Worm (Caenorhabditis elegans) whole organism, L4/young adult: ENCODE data around the gene bcl-11.

Source experiments
- W03F9.2 ChIP-seq: fragments of 150-350 bp; optimal IDR thresholded peaks from 2 replicates; lab custom pipeline; 2014; ENCODE audit warnings: missing biosample characterization, missing genetic modification characterization
- dao-5 ChIP-seq: sonication (generic microtip); optimal IDR thresholded peaks from 2 replicates; lab custom pipeline; 2016; ENCODE audit warnings: missing genotype, missing genetic modification characterization, moderate library complexity, missing compliant biosample characterization
- him-1 ChIP-seq: sonication (generic microtip); optimal IDR thresholded peaks from 2 replicates; lab custom pipeline; 2016; ENCODE audit warnings: missing genotype, missing genetic modification reagents, missing genetic modification characterization, missing compliant biosample characterization

Gene bcl-11

DNA sequence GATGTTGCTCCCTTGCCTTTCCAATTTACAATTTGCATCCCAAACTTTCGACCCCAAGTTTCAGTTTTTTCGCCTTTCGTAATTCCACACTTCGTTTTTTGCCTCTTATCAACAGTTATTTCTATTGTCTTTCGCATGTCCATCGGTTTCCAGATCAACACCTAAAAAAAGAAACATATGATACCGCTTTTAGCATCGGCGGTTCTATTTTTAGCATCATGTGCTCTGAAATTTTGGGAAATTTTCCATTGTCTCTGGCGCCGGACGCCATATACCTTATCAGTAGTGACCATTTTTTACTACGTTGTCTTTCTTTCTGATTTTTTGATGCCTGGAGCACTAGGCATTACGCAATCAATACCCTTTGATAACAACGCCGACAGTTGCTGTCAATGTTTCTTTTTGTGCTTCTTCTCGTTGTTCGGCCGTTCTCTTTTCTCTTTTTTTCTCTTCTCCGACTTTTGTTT, at the start of gene bcl-11:
Gene bcl-11, plus strand, starts transcription at position 51 of the 467 bp plus-strand sequence.
- TF ChIP-seq him-1 (tag; lab: Kevin White, UChicago) (no peak), W03F9.2 (tag; lab: Kevin White, UChicago) (no peak)

DNA sequence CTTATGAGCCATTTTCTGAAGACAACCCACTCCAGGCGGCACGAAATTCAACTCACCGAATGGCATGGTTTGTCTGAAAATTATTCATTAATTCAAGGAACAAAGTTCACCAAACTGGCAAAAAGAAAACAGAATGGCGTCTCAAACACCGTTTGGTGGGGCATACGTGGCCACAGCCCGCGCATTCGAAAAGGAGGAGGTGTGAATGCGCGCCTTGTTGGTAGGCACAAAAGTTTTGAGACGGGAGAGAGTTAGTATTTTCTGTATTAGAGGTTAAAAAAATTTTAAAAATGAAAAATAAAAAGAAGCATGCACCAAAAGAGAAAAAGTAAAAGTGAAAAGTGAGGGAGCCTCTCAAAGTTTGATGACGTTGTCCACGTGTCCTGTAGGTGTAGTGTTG, 43.9 kb upstream of the bcl-11 start:
- no peak for TF ChIP-seq W03F9.2 (tag; lab: Kevin White, UChicago)
- TF ChIP-seq him-1 (tag; lab: Kevin White, UChicago): no peak
- no peak for TF ChIP-seq dao-5 (tag; lab: Kevin White, UChicago)

ce11 chrV:6316632-6317031, 39.2 kb upstream of the bcl-11 start, which contains the start of gene cest-24:
TSS of gene cest-24 (plus strand) at chrV:6316932.
- TF ChIP-seq W03F9.2 (tag; lab: Kevin White, UChicago) (no peak), him-1 (tag; lab: Kevin White, UChicago) (no peak)

DNA sequence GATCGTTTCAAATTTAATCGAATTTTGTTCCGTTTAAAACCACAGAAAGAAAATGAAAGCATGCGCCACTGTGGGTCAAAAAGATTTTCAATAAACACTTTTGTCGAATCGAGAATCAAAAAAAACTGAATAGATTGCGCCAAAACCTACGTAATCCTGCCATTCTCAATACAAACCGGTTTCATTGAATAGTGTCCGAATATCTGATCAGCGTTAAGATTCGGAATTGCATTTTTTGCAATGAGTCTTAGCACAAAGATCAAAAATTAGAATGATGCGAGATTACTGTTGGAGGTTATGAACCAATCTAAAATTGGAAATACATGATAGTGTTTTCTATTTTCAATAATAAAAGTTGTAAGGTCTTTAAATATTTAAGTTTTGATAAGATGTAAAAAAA, 37.9 kb upstream of the bcl-11 start:
- TF ChIP-seq W03F9.2 (tag; lab: Kevin White, UChicago): no peak
- no peak for TF ChIP-seq him-1 (tag; lab: Kevin White, UChicago)
- no peak for TF ChIP-seq dao-5 (tag; lab: Kevin White, UChicago)

- TF ChIP-seq him-1 (tag; lab: Kevin White, UChicago) (no peak), dao-5 (tag; lab: Kevin White, UChicago) (no peak), W03F9.2 (tag; lab: Kevin White, UChicago) (no peak)
These were observed 36.5 kb upstream of the bcl-11 start for ce11 chrV:6319358-6319757.

DNA sequence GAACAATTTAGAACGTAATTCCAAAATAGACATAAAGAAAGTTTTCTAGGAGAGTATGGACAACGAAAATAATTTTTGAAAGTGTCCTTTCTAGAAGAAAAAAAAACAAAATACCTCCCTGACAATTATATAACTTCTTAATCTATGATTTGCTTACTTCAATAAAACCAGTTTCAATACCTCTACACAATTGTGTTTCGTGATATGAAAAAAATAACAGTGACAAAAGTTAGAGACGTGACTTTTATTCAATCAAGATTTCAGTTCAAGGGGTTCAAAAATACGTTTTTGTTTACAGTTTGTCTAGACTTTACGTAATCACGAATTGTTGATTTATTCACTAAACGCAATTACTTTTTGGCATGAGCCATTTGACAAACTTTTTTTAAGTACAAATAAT, 34.5 kb upstream of the bcl-11 start:
- TF ChIP-seq W03F9.2 (tag; lab: Kevin White, UChicago): no peak

DNA sequence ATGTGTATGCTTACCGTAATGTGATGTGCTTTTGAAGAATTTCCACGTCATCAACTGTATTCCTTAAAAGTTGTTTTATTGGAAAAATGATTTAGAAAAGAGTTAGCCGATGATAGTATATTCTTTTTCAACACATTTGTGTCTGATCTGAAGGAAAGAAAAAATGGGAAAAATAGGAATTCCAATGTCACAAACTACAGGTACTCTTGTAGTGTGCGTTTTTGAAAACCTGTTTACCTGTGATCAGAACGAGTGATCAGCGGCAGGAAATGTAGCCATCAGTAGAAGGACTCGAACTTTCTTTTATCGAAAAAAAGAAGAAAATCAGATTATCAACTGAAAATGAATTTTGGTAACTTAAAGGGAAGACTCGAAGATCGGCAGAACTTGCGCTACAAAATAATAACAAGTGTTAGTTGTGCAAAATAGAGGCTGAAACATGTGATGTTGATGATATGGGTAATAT, 34.1 kb upstream of the bcl-11 start, which contains the start of gene T28C12.15:
Gene T28C12.15, minus strand, starts transcription at position 51 of the 466 bp plus-strand sequence.
- TF ChIP-seq him-1 (tag; lab: Kevin White, UChicago): no peak
- no peak for TF ChIP-seq dao-5 (tag; lab: Kevin White, UChicago)
- no peak for TF ChIP-seq W03F9.2 (tag; lab: Kevin White, UChicago)

- no peak for TF ChIP-seq him-1 (tag; lab: Kevin White, UChicago)
- TF ChIP-seq dao-5 (tag; lab: Kevin White, UChicago): no peak
- no peak for TF ChIP-seq W03F9.2 (tag; lab: Kevin White, UChicago)
These were observed 33.0 kb upstream of the bcl-11 start for ce11 chrV:6322749-6323367.

DNA sequence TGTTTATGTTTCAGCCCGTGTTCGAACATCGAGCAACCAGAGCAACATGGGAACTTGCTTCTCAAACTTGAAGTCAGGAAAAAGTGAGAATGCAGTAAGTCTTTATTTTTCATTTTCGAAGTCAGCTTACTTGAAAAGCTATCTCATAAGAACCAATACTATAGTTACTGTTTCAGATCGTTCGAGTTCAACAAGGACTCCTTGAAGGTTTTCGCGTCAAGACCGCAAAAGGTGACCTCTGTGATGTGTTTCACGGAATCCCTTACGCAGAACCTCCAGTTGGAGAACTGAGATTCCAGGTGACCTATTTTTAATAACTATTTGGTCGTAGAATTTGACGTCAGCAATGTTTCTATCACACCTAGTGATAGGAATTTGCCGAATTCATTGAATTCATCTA, 32.2 kb upstream of the bcl-11 start:
- TF ChIP-seq dao-5 (tag; lab: Kevin White, UChicago): no peak
- no peak for TF ChIP-seq him-1 (tag; lab: Kevin White, UChicago)
- no peak for TF ChIP-seq W03F9.2 (tag; lab: Kevin White, UChicago)

DNA sequence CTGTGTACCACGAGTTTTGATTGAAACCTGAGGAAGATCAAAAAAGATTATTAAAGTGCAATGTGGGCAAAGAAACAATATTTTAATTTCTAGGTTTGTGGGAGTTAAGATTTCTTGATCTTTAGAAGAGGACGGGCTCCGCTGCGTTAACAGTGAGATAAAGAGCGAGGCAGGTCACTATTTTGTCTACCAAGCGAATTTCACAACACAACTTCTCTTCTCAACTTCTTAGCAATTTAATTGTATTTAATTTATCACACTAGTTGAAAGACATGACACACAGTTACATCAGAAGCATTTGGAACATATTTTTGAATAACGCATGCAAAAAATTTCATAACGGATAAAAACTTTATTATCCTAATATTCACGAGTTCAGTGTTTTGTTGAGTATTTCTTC, 29.4 kb upstream of the bcl-11 start:
- TF ChIP-seq him-1 (tag; lab: Kevin White, UChicago) (no peak), dao-5 (tag; lab: Kevin White, UChicago) (no peak), W03F9.2 (tag; lab: Kevin White, UChicago) (no peak)

ce11 chrV:6326980-6327379, 28.8 kb upstream of the bcl-11 start, which contains the start of gene fbxa-202:
TSS of gene fbxa-202 (plus strand) at chrV:6327280.
- TF ChIP-seq dao-5 (tag; lab: Kevin White, UChicago) (no peak), W03F9.2 (tag; lab: Kevin White, UChicago) (no peak), him-1 (tag; lab: Kevin White, UChicago) (no peak)

DNA sequence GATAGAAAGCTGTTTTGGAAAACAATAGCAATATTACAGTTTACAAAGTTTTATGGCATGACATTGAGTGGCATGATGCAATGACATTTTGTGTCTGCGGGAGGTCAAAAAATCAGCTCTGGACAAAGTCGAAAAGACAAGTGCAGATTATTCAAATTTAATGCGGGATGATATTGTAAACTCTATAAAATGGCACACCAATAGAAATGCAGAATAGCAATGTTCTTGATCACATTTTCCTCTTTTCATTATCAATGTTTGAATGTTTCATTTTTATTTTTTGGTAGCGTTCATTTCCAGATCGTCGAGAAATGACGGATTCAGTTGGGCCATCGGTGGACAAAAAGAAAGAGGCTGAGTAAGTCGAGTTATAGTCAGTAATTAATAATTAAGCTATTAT, 26.9 kb upstream of the bcl-11 start, which contains the start of gene T28C12.2:
Gene T28C12.2, plus strand, starts transcription at position 301 of the 400 bp plus-strand sequence.
- TF ChIP-seq dao-5 (tag; lab: Kevin White, UChicago): no peak
- no peak for TF ChIP-seq him-1 (tag; lab: Kevin White, UChicago)
- no peak for TF ChIP-seq W03F9.2 (tag; lab: Kevin White, UChicago)

DNA sequence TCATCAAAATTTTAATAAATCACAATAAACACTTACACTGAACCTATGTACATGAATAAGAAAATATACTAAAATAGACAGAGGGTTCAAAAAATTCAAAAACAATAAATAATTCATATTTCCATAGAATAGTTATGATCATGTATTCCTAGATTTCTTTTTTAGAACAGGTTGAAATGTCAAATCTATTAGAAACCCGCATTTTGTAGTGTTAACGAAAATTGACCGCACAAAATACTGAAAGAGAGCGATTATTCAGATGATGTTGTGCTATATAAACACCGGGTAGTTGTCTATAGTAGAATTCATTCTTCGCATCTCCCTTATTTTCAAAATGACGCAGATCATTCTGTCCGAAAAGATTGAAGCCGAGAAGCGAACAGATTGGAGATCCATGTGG, 24.2 kb upstream of the bcl-11 start, which contains the start of gene T28C12.1:
Gene T28C12.1, plus strand, starts transcription at position 301 of the 400 bp plus-strand sequence.
- TF ChIP-seq dao-5 (tag; lab: Kevin White, UChicago): no peak
- TF ChIP-seq W03F9.2 (tag; lab: Kevin White, UChicago): no peak
- TF ChIP-seq him-1 (tag; lab: Kevin White, UChicago): no peak

- TF ChIP-seq him-1 (tag; lab: Kevin White, UChicago) (no peak), dao-5 (tag; lab: Kevin White, UChicago) (peak; percentile 22), W03F9.2 (tag; lab: Kevin White, UChicago) (no peak)
These were observed 20.6 kb upstream of the bcl-11 start for ce11 chrV:6335226-6335625.
